Worm (Caenorhabditis elegans) whole organism, late embryonic: ENCODE measurements around the gene fbxa-224.

Source experiments
- ama-1 ChIP-seq: fragments of 150-350 bp; optimal IDR thresholded peaks from 2 replicates; lab custom pipeline; 2014
- ceh-19 ChIP-seq: fragments of 200-800 bp; sonication (Bioruptor generic); optimal IDR thresholded peaks from 2 replicates; lab custom pipeline; 2018; ENCODE audit warnings: mild to moderate bottlenecking, missing genetic modification characterization, missing compliant biosample characterization
- ceh-9 ChIP-seq: sonication (generic microtip); optimal IDR thresholded peaks from 2 replicates; lab custom pipeline; 2016; ENCODE audit warnings: mild to moderate bottlenecking, missing genetic modification characterization, inconsistent platforms, missing compliant biosample characterization
- elt-2 ChIP-seq: sonication (generic microtip); optimal IDR thresholded peaks from 2 replicates; lab custom pipeline; 2016; ENCODE audit warnings: missing genetic modification reagents, missing genetic modification characterization, missing compliant biosample characterization
- elt-4 ChIP-seq: sonication (generic microtip); optimal IDR thresholded peaks from 2 replicates; lab custom pipeline; 2016; ENCODE audit warnings: missing genetic modification characterization, missing compliant biosample characterization
- hlh-13 ChIP-seq: fragments of 200-800 bp; sonication (Bioruptor generic); optimal IDR thresholded peaks from 2 replicates; lab custom pipeline; 2018; ENCODE audit warnings: mild to moderate bottlenecking, missing genetic modification characterization, missing compliant biosample characterization
- lim-6 ChIP-seq: sonication (generic microtip); optimal IDR thresholded peaks from 2 replicates; lab custom pipeline; 2016; ENCODE audit warnings: missing genetic modification characterization, missing compliant biosample characterization
- madf-2 ChIP-seq: sonication (generic microtip); optimal IDR thresholded peaks from 2 replicates; lab custom pipeline; 2017; ENCODE audit warnings: missing genetic modification characterization, missing compliant biosample characterization
- nhr-11 ChIP-seq: fragments of 150-350 bp; optimal IDR thresholded peaks from 2 replicates; lab custom pipeline; 2014; ENCODE audit warnings: missing biosample characterization, missing genetic modification characterization
- nhr-232 ChIP-seq: sonication (generic microtip); optimal IDR thresholded peaks from 2 replicates; lab custom pipeline; 2016; ENCODE audit warnings: missing genetic modification characterization, missing compliant biosample characterization
- pha-4 ChIP-seq: fragments of 150-350 bp; optimal IDR thresholded peaks from 2 replicates; lab custom pipeline; 2018; ENCODE audit warnings: missing biosample characterization, missing genetic modification reagents, missing genetic modification characterization
- pros-1 ChIP-seq: fragments of 150-350 bp; optimal IDR thresholded peaks from 2 replicates; lab custom pipeline; 2014; ENCODE audit warnings: missing biosample characterization, missing genetic modification reagents, missing genetic modification characterization
- sox-4 ChIP-seq: sonication (generic microtip); optimal IDR thresholded peaks from 2 replicates; lab custom pipeline; 2017; ENCODE audit warnings: mild to moderate bottlenecking, missing genetic modification characterization, inconsistent platforms, missing compliant biosample characterization
- unc-55 ChIP-seq: sonication (generic microtip); optimal IDR thresholded peaks from 2 replicates; lab custom pipeline; 2017; ENCODE audit warnings: missing biosample characterization, missing genetic modification reagents, missing genetic modification characterization

- no peak for TF ChIP-seq pha-4
- no peak for TF ChIP-seq sox-4
- no peak for TF ChIP-seq pros-1 (tag; lab: Kevin White, UChicago)
- no peak for TF ChIP-seq nhr-232 (tag; lab: Kevin White, UChicago)
- TF ChIP-seq elt-4 (tag; lab: Kevin White, UChicago): no peak
- TF ChIP-seq lim-6: no peak
- TF ChIP-seq elt-2 (tag; lab: Kevin White, UChicago): no peak
- no peak for TF ChIP-seq ama-1 (lab: Kevin White, UChicago)
- TF ChIP-seq ceh-19 (GFP tag; lab: Kevin White, UChicago): no peak
- no peak for TF ChIP-seq madf-2 (tag; lab: Kevin White, UChicago)
- TF ChIP-seq nhr-11 (tag; lab: Kevin White, UChicago): no peak
- TF ChIP-seq unc-55 (GFP tag; lab: Kevin White, UChicago): no peak
- no peak for TF ChIP-seq ceh-9
- TF ChIP-seq hlh-13: no peak
Measured at ce11 chrII:7560844-7561243, 12.9 kb upstream of the fbxa-224 start.
